Worm (Caenorhabditis elegans) whole organism, young adult: ENCODE data around the gene F11G11.14.

ENCODE experiments used
- F49E8.2 ChIP-seq: sonication (generic microtip); optimal IDR thresholded peaks from 3 replicates; lab custom pipeline; 2017; ENCODE audit warnings: missing genetic modification characterization, mild to moderate bottlenecking, missing compliant biosample characterization, antibody characterized with exemption, moderate library complexity; ENCODE audit not compliant: insufficient read depth
- F52B5.7 ChIP-seq: sonication (generic microtip); optimal IDR thresholded peaks from 2 replicates; lab custom pipeline; 2016; ENCODE audit warnings: mild to moderate bottlenecking, missing genetic modification characterization, missing compliant biosample characterization
- F57C9.4 ChIP-seq: sonication (generic microtip); optimal IDR thresholded peaks from 2 replicates; lab custom pipeline; 2017; ENCODE audit warnings: mild to moderate bottlenecking, missing genetic modification characterization, missing compliant biosample characterization
- K12H6.12 ChIP-seq: fragments of 200-800 bp; sonication (Bioruptor generic); optimal IDR thresholded peaks from 2 replicates; lab custom pipeline; 2018; ENCODE audit warnings: mild to moderate bottlenecking, missing genetic modification characterization, missing compliant biosample characterization
- T26A5.8 ChIP-seq: sonication (generic microtip); optimal IDR thresholded peaks from 2 replicates; lab custom pipeline; 2016; ENCODE audit warnings: missing genetic modification characterization, missing compliant biosample characterization
- Y53G8AR.9 ChIP-seq: fragments of 200-800 bp; sonication (Bioruptor generic); conservative IDR thresholded peaks from 2 replicates; pipeline ENCODE4 v1.3.6; 2022; ENCODE audit warnings: missing genetic modification reagents, missing genetic modification characterization, missing compliant biosample characterization
- Y56A3A.18 ChIP-seq: fragments of 200-800 bp; sonication (Bioruptor generic); IDR thresholded peaks from 2 replicates; pipeline ENCODE4 v1.3.6; 2022; ENCODE audit warnings: missing genetic modification reagents, missing genetic modification characterization, missing compliant biosample characterization
- ZK185.1 ChIP-seq: sonication (generic microtip); optimal IDR thresholded peaks from 2 replicates; lab custom pipeline; 2016; ENCODE audit warnings: mild to moderate bottlenecking, missing genetic modification characterization, missing compliant biosample characterization; ENCODE audit not compliant: poor library complexity, severe bottlenecking
- ama-1 ChIP-seq, 3 experiments: fragments of 150-350 bp in 1 of 3; sonication (generic microtip) in 2 of 3; optimal IDR thresholded peaks; 2 replicates each; lab custom pipeline; 2014 to 2018; ENCODE audit warnings: missing biosample characterization in 2 of 3, missing genetic modification characterization in 2 of 3, missing genetic modification reagents in 2 of 3
- atf-7 ChIP-seq: sonication (generic microtip); optimal IDR thresholded peaks from 2 replicates; lab custom pipeline; 2017; ENCODE audit warnings: mild to moderate bottlenecking, missing genetic modification characterization, missing compliant biosample characterization
- bed-1 ChIP-seq: fragments of 200-800 bp; sonication (Bioruptor generic); IDR thresholded peaks from 2 replicates; pipeline ENCODE4 v1.3.6; 2022; ENCODE audit warnings: missing genetic modification reagents, missing genetic modification characterization, missing compliant biosample characterization
- ceh-40 ChIP-seq: fragments of 200-800 bp; sonication (Bioruptor generic); IDR thresholded peaks from 2 replicates; pipeline ENCODE4 v1.3.6; 2022; ENCODE audit warnings: missing genetic modification characterization, missing compliant biosample characterization
- ceh-79 ChIP-seq: sonication (generic microtip); optimal IDR thresholded peaks from 2 replicates; lab custom pipeline; 2017; ENCODE audit warnings: mild to moderate bottlenecking, missing genetic modification characterization, missing compliant biosample characterization
- chd-7 ChIP-seq: sonication (generic microtip); optimal IDR thresholded peaks from 2 replicates; lab custom pipeline; 2016; ENCODE audit warnings: mild to moderate bottlenecking, missing genetic modification characterization, moderate library complexity, missing compliant biosample characterization
- dox-1 ChIP-seq: fragments of 200-800 bp; sonication (Bioruptor generic); IDR thresholded peaks from 2 replicates; pipeline ENCODE4 v1.3.6; 2022; ENCODE audit warnings: missing genetic modification reagents, missing genetic modification characterization, missing compliant biosample characterization
- egl-44 ChIP-seq: fragments of 200-800 bp; sonication (Bioruptor generic); IDR thresholded peaks from 2 replicates; pipeline ENCODE4 v1.3.6; 2022; ENCODE audit warnings: missing genetic modification reagents, missing genetic modification characterization, missing compliant biosample characterization
- ekl-4 ChIP-seq: fragments of 200-800 bp; sonication (Bioruptor generic); IDR thresholded peaks from 2 replicates; pipeline ENCODE4 v1.3.6; 2022; ENCODE audit warnings: missing genetic modification reagents, missing genetic modification characterization, missing compliant biosample characterization
- gei-17 ChIP-seq: fragments of 200-800 bp; sonication (Bioruptor generic); optimal IDR thresholded peaks from 2 replicates; lab custom pipeline; 2018; ENCODE audit warnings: mild to moderate bottlenecking, missing genetic modification characterization, missing compliant biosample characterization
- hmg-1.2 ChIP-seq: fragments of 200-800 bp; sonication (Bioruptor generic); IDR thresholded peaks from 2 replicates; pipeline ENCODE4 v1.3.6; 2022; ENCODE audit warnings: missing genetic modification reagents, missing genetic modification characterization, missing compliant biosample characterization
- hmg-20 ChIP-seq: fragments of 200-800 bp; sonication (Bioruptor generic); IDR thresholded peaks from 2 replicates; pipeline ENCODE4 v1.3.6; 2022; ENCODE audit warnings: missing genetic modification reagents, missing genetic modification characterization, missing compliant biosample characterization
- hsf-1 ChIP-seq: fragments of 200-800 bp; sonication (Bioruptor generic); IDR thresholded peaks from 2 replicates; pipeline ENCODE4 v1.3.6; 2022; ENCODE audit warnings: missing genetic modification reagents, missing genetic modification characterization, missing compliant biosample characterization
- lin-26 ChIP-seq: fragments of 200-800 bp; sonication (Bioruptor generic); IDR thresholded peaks from 2 replicates; pipeline ENCODE4 v1.3.6; 2022; ENCODE audit warnings: missing genetic modification reagents, missing genetic modification characterization, missing compliant biosample characterization
- lin-54 ChIP-seq: fragments of 200-800 bp; sonication (Bioruptor generic); optimal IDR thresholded peaks from 2 replicates; lab custom pipeline; 2018; ENCODE audit warnings: mild to moderate bottlenecking, missing genetic modification characterization, missing compliant biosample characterization
- lsl-1 ChIP-seq: fragments of 200-800 bp; sonication (Bioruptor generic); optimal IDR thresholded peaks from 2 replicates; lab custom pipeline; 2018; ENCODE audit warnings: mild to moderate bottlenecking, missing genetic modification characterization, moderate library complexity, missing compliant biosample characterization
- madf-10 ChIP-seq: sonication (generic microtip); optimal IDR thresholded peaks from 2 replicates; lab custom pipeline; 2016; ENCODE audit warnings: mild to moderate bottlenecking, missing genetic modification characterization, missing compliant biosample characterization
- madf-3 ChIP-seq: fragments of 200-800 bp; sonication (Bioruptor generic); IDR thresholded peaks from 2 replicates; pipeline ENCODE4 v1.3.6; 2022; ENCODE audit warnings: missing genetic modification reagents, missing genetic modification characterization, missing compliant biosample characterization
- madf-6 ChIP-seq: fragments of 200-800 bp; sonication (Bioruptor generic); IDR thresholded peaks from 2 replicates; pipeline ENCODE4 v1.3.6; 2022; ENCODE audit warnings: missing genetic modification reagents, missing genetic modification characterization, missing compliant biosample characterization
- nhr-120 ChIP-seq: fragments of 200-800 bp; sonication (Bioruptor generic); IDR thresholded peaks from 2 replicates; pipeline ENCODE4 v1.3.6; 2022; ENCODE audit warnings: missing genetic modification characterization, missing compliant biosample characterization
- nhr-80 ChIP-seq: sonication (generic microtip); optimal IDR thresholded peaks from 2 replicates; lab custom pipeline; 2016; ENCODE audit warnings: missing genetic modification characterization, missing compliant biosample characterization
- pbrm-1 ChIP-seq: fragments of 200-800 bp; sonication (Bioruptor generic); IDR thresholded peaks from 2 replicates; pipeline ENCODE4 v1.3.6; 2022; ENCODE audit warnings: missing genetic modification reagents, missing genetic modification characterization, missing compliant biosample characterization
- snpc-4 ChIP-seq, 5 experiments: fragments of 150-350 bp in 1 of 5; sonication (generic microtip) in 4 of 5; optimal IDR thresholded peaks; 2 replicates each; lab custom pipeline; 2014 to 2018; ENCODE audit warnings: missing genetic modification characterization in 5 of 5, missing biosample characterization in 3 of 5, antibody characterized with exemption in 2 of 5, mild to moderate bottlenecking in 2 of 5, missing compliant biosample characterization in 2 of 5, missing genotype in 2 of 5, moderate library complexity in 2 of 5, missing genetic modification reagents in 1 of 5
- tbp1 ChIP-seq: fragments of 200-800 bp; sonication (Bioruptor generic); optimal IDR thresholded peaks from 2 replicates; lab custom pipeline; 2018; ENCODE audit warnings: mild to moderate bottlenecking, missing genetic modification characterization, missing compliant biosample characterization
- tlf-1 ChIP-seq: fragments of 200-800 bp; sonication (Bioruptor generic); optimal IDR thresholded peaks from 2 replicates; lab custom pipeline; 2018; ENCODE audit warnings: mild to moderate bottlenecking, missing genetic modification characterization, missing compliant biosample characterization
- unc-130 ChIP-seq: sonication (generic microtip); optimal IDR thresholded peaks from 2 replicates; lab custom pipeline; 2016; ENCODE audit warnings: missing genetic modification reagents, missing genetic modification characterization, missing compliant biosample characterization
- ztf-26 ChIP-seq: sonication (generic microtip); optimal IDR thresholded peaks from 2 replicates; lab custom pipeline; 2017; ENCODE audit warnings: missing genetic modification characterization, missing compliant biosample characterization

The F11G11.14 gene

ce11 chrII:4891012-4891775, 27.7 kb downstream of the F11G11.14 start, which contains the start of gene gst-9 (continued):
- TF ChIP-seq madf-3 (peak; percentile 44; the same call in 1 of the 2 replicates), dox-1 (GFP tag; lab: Robert Waterston, UW) (peak; percentile 55), hmg-20 (GFP tag; lab: Robert Waterston, UW) (no peak), lin-54 (GFP tag; lab: Kevin White, UChicago) (peak; percentile 53), F49E8.2 (tag; lab: Kevin White, UChicago) (no peak), ZK185.1 (tag; lab: Kevin White, UChicago) (peak; percentile 0), lsl-1 (peak; percentile 5), ceh-40 (0 out of 2 replicates have a peak, but pooled peaks have one; percentile 13), tbp1 (GFP tag; lab: Kevin White, UChicago) (peak; percentile 52), nhr-80 (tag; lab: Kevin White, UChicago) (peak; percentile 40), hsf-1 (GFP tag; lab: Robert Waterston, UW) (no peak), T26A5.8 (tag; lab: Kevin White, UChicago) (no peak), K12H6.12 (tag; lab: Kevin White, UChicago) (no peak), ztf-26 (tag; lab: Kevin White, UChicago) (peak; percentile 46), ceh-79 (tag; lab: Kevin White, UChicago) (peak; percentile 55), madf-6 (peak; percentile 55; the same call in 1 of the 2 replicates), snpc-4 (GFP tag; optimal IDR thresholded peaks at IDR 0.05; lab: Kevin White, UChicago) (no peak), snpc-4 (tag; optimal IDR thresholded peaks at IDR 0.05; lab: Kevin White, UChicago) (peak in 2 of 4 experiments; percentile 4 to 16), Y53G8AR.9 (GFP tag; lab: Robert Waterston, UW) (peak; percentile 83), bed-1 (no peak), tlf-1 (GFP tag; lab: Kevin White, UChicago) (peak; percentile 80), gei-17 (GFP tag; lab: Kevin White, UChicago) (peak; percentile 14), atf-7 (tag; lab: Kevin White, UChicago) (peak; percentile 64), ama-1 (optimal IDR thresholded peaks at IDR 0.05; lab: Kevin White, UChicago) (peak; percentile 54), ama-1 (GFP tag; optimal IDR thresholded peaks at IDR 0.05; lab: Kevin White, UChicago) (no peak), F52B5.7 (tag; lab: Kevin White, UChicago) (peak; percentile 51), Y56A3A.18 (peak; percentile 76), ekl-4 (GFP tag; lab: Robert Waterston, UW) (peak; percentile 71; the same call in 1 of the 2 replicates), pbrm-1 (GFP tag; lab: Robert Waterston, UW) (0 out of 2 replicates have a peak, but pooled peaks have one; percentile 53), unc-130 (no peak), chd-7 (tag; lab: Kevin White, UChicago) (peak; percentile 28), madf-10 (peak; percentile 6), F57C9.4 (tag; lab: Kevin White, UChicago) (peak; percentile 44), lin-26 (GFP tag; lab: Robert Waterston, UW) (0 out of 2 replicates have a peak, but pooled peaks have one; percentile 50)
- TF ChIP-seq, all 124 proteins: peak for 38

ce11 chrII:4892594-4892993, 29.1 kb downstream of the F11G11.14 start, which contains the start of gene msp-33:
Gene msp-33 (minus strand): TSS chrII:4892694.
- 0 out of 2 replicates have a peak, but pooled peaks have one; percentile 66 for TF ChIP-seq nhr-120 (GFP tag; lab: Robert Waterston, UW)
- TF ChIP-seq egl-44 (GFP tag; lab: Robert Waterston, UW) = no peak
- TF ChIP-seq ZK185.1 (tag; lab: Kevin White, UChicago) = no peak
- TF ChIP-seq hmg-1.2 (GFP tag; lab: Robert Waterston, UW) = no peak
- TF ChIP-seq, all 124 proteins: peak for 1
